Worm (Caenorhabditis elegans): ENCODE data around the gene srz-90.

ce11 chrV:17558946-17559345 lies 31.1 kb downstream of the srz-90 start, which contains the start of gene fbxa-172:
- TF ChIP-seq W03F9.2 (tag; optimal IDR thresholded peaks at IDR 0.05) (no peak), him-1 (tag; optimal IDR thresholded peaks at IDR 0.05) (no peak)
